Fruit fly (Drosophila melanogaster): ENCODE measurements around the gene CG6149.

Gene CG6149

DNA sequence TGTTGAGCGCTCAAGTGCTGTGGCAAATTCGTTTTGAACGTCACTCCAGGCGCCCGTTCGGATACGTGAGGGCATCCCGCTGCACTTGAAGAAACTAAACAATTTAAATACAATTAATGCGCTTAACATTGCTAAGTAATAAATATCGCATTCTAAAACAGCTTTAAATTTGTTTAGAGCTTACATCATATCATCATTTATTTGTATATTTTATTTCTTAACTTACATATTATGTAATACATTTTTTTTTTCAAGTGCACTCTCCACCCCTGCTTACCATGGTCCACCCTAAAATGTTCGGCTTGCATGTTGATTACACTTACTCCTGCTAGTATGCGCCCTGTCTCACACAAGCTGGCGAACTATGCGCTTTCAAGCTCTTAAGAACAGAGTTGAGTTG, 19.9 kb downstream of the CG6149 start (continued):
- TF ChIP-seq Hr38 (GFP tag; optimal IDR thresholded peaks at IDR 0.05), result no peak
- TF ChIP-seq Blimp-1 (GFP tag; optimal IDR thresholded peaks at IDR 0.05), result peak; percentile 14
- TF ChIP-seq lz (GFP tag; optimal IDR thresholded peaks at IDR 0.05), result peak; percentile 60
- TF ChIP-seq topi (GFP tag; optimal IDR thresholded peaks at IDR 0.05), result peak; percentile 55
- TF ChIP-seq achi (GFP tag; optimal IDR thresholded peaks at IDR 0.05), result peak; percentile 69
- TF ChIP-seq CG15336 (GFP tag; IDR thresholded peaks at IDR 0.05), result peak; percentile 48; the same call in 1 of the 2 replicates
- peak; percentile 45 for TF ChIP-seq Hr39 (GFP tag; optimal IDR thresholded peaks at IDR 0.05)
- TF ChIP-seq Hr4 (GFP tag; optimal IDR thresholded peaks at IDR 0.05), result peak; percentile 47
- peak; percentile 68 for TF ChIP-seq Sox102F (GFP tag; optimal IDR thresholded peaks at IDR 0.05)
- peak; percentile 63 for TF ChIP-seq CG32006 (GFP tag; optimal IDR thresholded peaks at IDR 0.05)
- no peak for TF ChIP-seq CG6854 (GFP tag; optimal IDR thresholded peaks at IDR 0.05)
- TF ChIP-seq CG4318 (GFP tag; optimal IDR thresholded peaks at IDR 0.05), result peak; percentile 44
- peak; percentile 50 for TF ChIP-seq CG31627 (GFP tag; optimal IDR thresholded peaks at IDR 0.05)

DNA sequence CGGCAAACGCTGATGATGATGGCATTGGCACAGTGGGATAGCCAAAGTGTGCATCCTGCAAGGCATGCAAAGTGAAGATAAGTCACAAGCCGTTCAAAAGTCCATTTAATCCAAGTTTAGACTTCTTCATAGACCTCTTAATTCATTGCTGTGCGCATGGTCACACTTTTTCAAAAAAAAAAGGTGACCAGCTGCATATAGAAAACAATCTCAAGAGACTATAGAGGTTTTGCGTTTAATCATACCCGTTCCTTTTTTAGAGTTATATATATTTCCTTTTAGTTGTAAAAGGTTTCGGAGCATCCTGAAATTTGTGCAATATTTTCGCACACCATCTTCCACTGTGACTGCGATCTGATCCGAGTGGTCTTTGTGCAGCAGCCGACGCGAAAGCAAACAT, 20.8 kb downstream of the CG6149 start:
- TF ChIP-seq spab (GFP tag; optimal IDR thresholded peaks at IDR 0.05), result peak; percentile 2
- no peak for TF ChIP-seq CG10669 (GFP tag; optimal IDR thresholded peaks at IDR 0.05)
- peak; percentile 39 for TF ChIP-seq acj6 (GFP tag; optimal IDR thresholded peaks at IDR 0.05)
- peak; percentile 44 for TF ChIP-seq Smox (GFP tag; optimal IDR thresholded peaks at IDR 0.05)
- peak; percentile 64 for TF ChIP-seq CG8119 (GFP tag; IDR thresholded peaks at IDR 0.05)
- peak; percentile 12 for TF ChIP-seq vri (GFP tag; optimal IDR thresholded peaks at IDR 0.05)
- peak; percentile 88 for TF ChIP-seq Eip78C (GFP tag)
- no peak for TF ChIP-seq CG8632 (GFP tag; optimal IDR thresholded peaks at IDR 0.05)
- TF ChIP-seq ss (GFP tag; optimal IDR thresholded peaks at IDR 0.05), result no peak
- TF ChIP-seq CG10631 (GFP tag; optimal IDR thresholded peaks at IDR 0.05), result peak; percentile 67
- TF ChIP-seq CG3032 (tag; optimal IDR thresholded peaks at IDR 0.05), result no peak
- peak; percentile 36 for TF ChIP-seq CG11762 (GFP tag; optimal IDR thresholded peaks at IDR 0.05; ENCODE audit: insufficient read depth)
- peak; percentile 29 for TF ChIP-seq CG34406 (GFP tag; optimal IDR thresholded peaks at IDR 0.05)
- TF ChIP-seq Hr4 (GFP tag; optimal IDR thresholded peaks at IDR 0.05), result peak; percentile 77
- TF ChIP-seq CG11902 (GFP tag; optimal IDR thresholded peaks at IDR 0.05), result no peak
- peak; percentile 27 for TF ChIP-seq CG6276 (GFP tag; optimal IDR thresholded peaks at IDR 0.05)
- TF ChIP-seq CG6792 (GFP tag; optimal IDR thresholded peaks at IDR 0.05), result peak; percentile 27
- no peak for TF ChIP-seq CG8319 (GFP tag; optimal IDR thresholded peaks at IDR 0.05)
- no peak for TF ChIP-seq dsx (GFP tag; optimal IDR thresholded peaks at IDR 0.05; ENCODE audit: poor library complexity, severe bottlenecking)
- no peak for TF ChIP-seq Lpt (GFP tag; optimal IDR thresholded peaks at IDR 0.05)
- peak; percentile 55 for TF ChIP-seq CG31627 (GFP tag; optimal IDR thresholded peaks at IDR 0.05)
- peak; percentile 23 for TF ChIP-seq CG3919 (GFP tag; optimal IDR thresholded peaks at IDR 0.05)
- TF ChIP-seq pdm3 (GFP tag; optimal IDR thresholded peaks at IDR 0.05), result peak; percentile 58
- peak; percentile 40; the same call in 1 of the 2 replicates for TF ChIP-seq CG15336 (GFP tag; IDR thresholded peaks at IDR 0.05)
- peak; percentile 46 for TF ChIP-seq cyc (GFP tag; optimal IDR thresholded peaks at IDR 0.05)
- TF ChIP-seq CG16779 (tag; optimal IDR thresholded peaks at IDR 0.05), result no peak
- peak; percentile 43 for TF ChIP-seq CG4318 (GFP tag; optimal IDR thresholded peaks at IDR 0.05)
- TF ChIP-seq Hr39 (GFP tag; optimal IDR thresholded peaks at IDR 0.05), result peak; percentile 52
- TF ChIP-seq Ets96B (tag; optimal IDR thresholded peaks at IDR 0.05), result peak; percentile 53
- TF ChIP-seq Sox14 (GFP tag; optimal IDR thresholded peaks at IDR 0.05), result peak; percentile 63
- TF ChIP-seq CG9139 (GFP tag; optimal IDR thresholded peaks at IDR 0.05), result no peak
- peak; percentile 51 for TF ChIP-seq achi (GFP tag; optimal IDR thresholded peaks at IDR 0.05)
- no peak for TF ChIP-seq fkh (GFP tag; optimal IDR thresholded peaks at IDR 0.05)
- no peak for TF ChIP-seq Gug (GFP tag; IDR thresholded peaks at IDR 0.05)
- no peak for TF ChIP-seq Blimp-1 (GFP tag; optimal IDR thresholded peaks at IDR 0.05)
- peak; percentile 49 for TF ChIP-seq Met (GFP tag; optimal IDR thresholded peaks at IDR 0.05)
- peak; percentile 64 for TF ChIP-seq lz (GFP tag; optimal IDR thresholded peaks at IDR 0.05)
- TF ChIP-seq topi (GFP tag; optimal IDR thresholded peaks at IDR 0.05), result peak; percentile 33
- no peak; the same call in 1 of the 2 replicates for TF ChIP-seq CG11294 (GFP tag; IDR thresholded peaks at IDR 0.05)
- TF ChIP-seq Hr38 (GFP tag; optimal IDR thresholded peaks at IDR 0.05), result no peak
- no peak for TF ChIP-seq fd85E (GFP tag; optimal IDR thresholded peaks at IDR 0.05)
- peak; percentile 43 for TF ChIP-seq Eip75B (GFP tag; optimal IDR thresholded peaks at IDR 0.05)
- peak; percentile 59 for TF ChIP-seq esn (GFP tag; optimal IDR thresholded peaks at IDR 0.05)
- TF ChIP-seq CG6163 (GFP tag; IDR thresholded peaks at IDR 0.05), result no peak
- TF ChIP-seq salr (GFP tag; optimal IDR thresholded peaks at IDR 0.05), result peak in 1 of 2 experiments; percentile 61
- no peak for TF ChIP-seq CG6854 (GFP tag; optimal IDR thresholded peaks at IDR 0.05)

Data from whole organism, prepupa.